Fruit fly (Drosophila melanogaster): Measurements from ENCODE around the gene CG14453.

Gene CG14453

dm6 chr3L:22742945-22743582 lies 49.2 kb downstream of the CG14453 start (continued):
- TF ChIP-seq Oli (tag; optimal IDR thresholded peaks at IDR 0.05) (peak; percentile 36), CG17361 (GFP tag; IDR thresholded peaks at IDR 0.05) (peak; percentile 60; the same call in 2 of the 3 replicates), slbo (GFP tag; IDR thresholded peaks at IDR 0.05) (no peak), z (GFP tag; IDR thresholded peaks at IDR 0.05) (no peak), nmo (GFP tag; optimal IDR thresholded peaks at IDR 0.05) (peak; percentile 12), pan (optimal IDR thresholded peaks at IDR 0.05) (no peak), pan (GFP tag; optimal IDR thresholded peaks at IDR 0.05 in 1 of 2, IDR thresholded peaks at IDR 0.05 in 1 of 2) (no peak), CG4820 (GFP tag; optimal IDR thresholded peaks at IDR 0.05) (peak; percentile 14), CG30403 (GFP tag; optimal IDR thresholded peaks at IDR 0.05) (peak; percentile 40), CG11247 (GFP tag; IDR thresholded peaks at IDR 0.05) (no peak), CG14014 (GFP tag; IDR thresholded peaks at IDR 0.05) (no peak), TFAM (GFP tag; optimal IDR thresholded peaks at IDR 0.05) (no peak), zfh2 (GFP tag; optimal IDR thresholded peaks at IDR 0.05) (no peak), CG3847 (GFP tag; IDR thresholded peaks at IDR 0.05) (no peak), Max (GFP tag; optimal IDR thresholded peaks at IDR 0.05) (no peak), CG3407 (GFP tag; optimal IDR thresholded peaks at IDR 0.05) (no peak), D19A (tag; optimal IDR thresholded peaks at IDR 0.05) (peak; percentile 18), CG14710 (tag; optimal IDR thresholded peaks at IDR 0.05) (peak; percentile 12), nau (GFP tag; optimal IDR thresholded peaks at IDR 0.05) (no peak), CG12391 (tag; optimal IDR thresholded peaks at IDR 0.05) (peak; percentile 2), yki (optimal IDR thresholded peaks at IDR 0.05) (no peak), trem (tag; optimal IDR thresholded peaks at IDR 0.05) (peak; percentile 11), jumu (GFP tag; optimal IDR thresholded peaks at IDR 0.05) (no peak), stc (GFP tag; IDR thresholded peaks at IDR 0.05) (no peak), lola (GFP tag; optimal IDR thresholded peaks at IDR 0.05) (peak in 1 of 3 experiments; percentile 37), MESR4 (GFP tag; optimal IDR thresholded peaks at IDR 0.05) (no peak), pita (GFP tag; optimal IDR thresholded peaks at IDR 0.05) (no peak), CG17186 (GFP tag; optimal IDR thresholded peaks at IDR 0.05) (no peak), CG11504 (tag; optimal IDR thresholded peaks at IDR 0.05) (peak; percentile 36), Stat92E (GFP tag; optimal IDR thresholded peaks at IDR 0.05) (no peak), shn (GFP tag; optimal IDR thresholded peaks at IDR 0.05) (no peak), onecut (GFP tag; IDR thresholded peaks at IDR 0.05) (no peak), CG18764 (GFP tag; optimal IDR thresholded peaks at IDR 0.05) (no peak), mld (GFP tag; IDR thresholded peaks at IDR 0.05; ENCODE audit: partially characterized antibody) (no peak), gsb (GFP tag; IDR thresholded peaks at IDR 0.05) (no peak), CG18619 (GFP tag; optimal IDR thresholded peaks at IDR 0.05) (no peak), vvl (GFP tag; IDR thresholded peaks at IDR 0.05) (peak; percentile 44), Dek (tag; optimal IDR thresholded peaks at IDR 0.05) (no peak), croc (GFP tag; conservative IDR thresholded peaks at IDR 0.05) (no peak), CG6765 (GFP tag; optimal IDR thresholded peaks at IDR 0.05) (no peak), Gug (GFP tag; IDR thresholded peaks at IDR 0.05) (no peak), CG11560 (tag; IDR thresholded peaks at IDR 0.05) (no peak), Jarid2 (GFP tag; optimal IDR thresholded peaks at IDR 0.05) (no peak), jigr1 (GFP tag; IDR thresholded peaks at IDR 0.05) (no peak), Meics (GFP tag; optimal IDR thresholded peaks at IDR 0.05) (peak; percentile 13), CG12219 (GFP tag; optimal IDR thresholded peaks at IDR 0.05) (no peak), gem (tag; optimal IDR thresholded peaks at IDR 0.05) (peak; percentile 24), ewg (GFP tag; optimal IDR thresholded peaks at IDR 0.05) (no peak), ttk (GFP tag; IDR thresholded peaks at IDR 0.05) (no peak), CG6272 (GFP tag; IDR thresholded peaks at IDR 0.05) (no peak), repo (GFP tag; optimal IDR thresholded peaks at IDR 0.05) (no peak)

Measured in whole organism, embryonic.